Fruit fly (Drosophila melanogaster): ENCODE measurements around the gene TP53INP.

- TF ChIP-seq CG15710 (tag; optimal IDR thresholded peaks at IDR 0.05) (no peak), CG10348 (GFP tag; IDR thresholded peaks at IDR 0.05) (no peak), gl (tag; optimal IDR thresholded peaks at IDR 0.05) (no peak), Snoo (tag; optimal IDR thresholded peaks at IDR 0.05) (no peak)
These were observed 821 bp upstream of the TP53INP start, which contains the start of gene CG15019 for dm6 chr3L:4405922-4406321.

Data from whole organism, pupa.